Worm (Caenorhabditis elegans): ENCODE measurements around the gene F47D12.9.

- TF ChIP-seq dpff-1 (tag; optimal IDR thresholded peaks at IDR 0.05), result no peak
- TF ChIP-seq snpc-4 (GFP tag; optimal IDR thresholded peaks at IDR 0.05), result no peak
- no peak for TF ChIP-seq snpc-4 (tag; optimal IDR thresholded peaks at IDR 0.05)
- TF ChIP-seq gei-17 (GFP tag; optimal IDR thresholded peaks at IDR 0.05), result no peak
- no peak for TF ChIP-seq nhr-90 (tag; optimal IDR thresholded peaks at IDR 0.05)
- TF ChIP-seq F22D6.2 (tag; optimal IDR thresholded peaks at IDR 0.05), result no peak
- no peak for TF ChIP-seq atf-7 (tag; optimal IDR thresholded peaks at IDR 0.05)
- TF ChIP-seq ama-1 (optimal IDR thresholded peaks at IDR 0.05), result no peak
- no peak for TF ChIP-seq ama-1 (GFP tag; optimal IDR thresholded peaks at IDR 0.05)
- TF ChIP-seq ceh-91 (GFP tag; IDR thresholded peaks at IDR 0.05), result no peak
These were observed 35.1 kb downstream of the F47D12.9 start, which contains the start of gene srg-7 for ce11 chrIII:6268061-6268460.
